Worm (Caenorhabditis elegans) whole organism, young adult: ENCODE results near the gene best-14.

Experiments used
- cebp-2 ChIP-seq: fragments of 200-800 bp; sonication (Bioruptor generic); IDR thresholded peaks from 2 replicates; pipeline ENCODE4 v1.3.6; 2022; ENCODE audit warnings: missing genetic modification characterization, missing compliant biosample characterization
- tbx-9 ChIP-seq: sonication (generic microtip); optimal IDR thresholded peaks from 2 replicates; lab custom pipeline; 2016; ENCODE audit warnings: borderline replicate concordance, missing genetic modification characterization, inconsistent platforms, missing compliant biosample characterization
- unc-130 ChIP-seq: sonication (generic microtip); optimal IDR thresholded peaks from 2 replicates; lab custom pipeline; 2016; ENCODE audit warnings: missing genetic modification reagents, missing genetic modification characterization, missing compliant biosample characterization
- unc-62 ChIP-seq: fragments of 150-350 bp; optimal IDR thresholded peaks from 2 replicates; lab custom pipeline; 2014; ENCODE audit warnings: missing biosample characterization, missing genetic modification reagents, missing genetic modification characterization
- ztf-18 ChIP-seq: sonication (generic microtip); optimal IDR thresholded peaks from 2 replicates; lab custom pipeline; 2016; ENCODE audit warnings: missing genotype, mild to moderate bottlenecking, missing genetic modification characterization, missing compliant biosample characterization

DNA sequence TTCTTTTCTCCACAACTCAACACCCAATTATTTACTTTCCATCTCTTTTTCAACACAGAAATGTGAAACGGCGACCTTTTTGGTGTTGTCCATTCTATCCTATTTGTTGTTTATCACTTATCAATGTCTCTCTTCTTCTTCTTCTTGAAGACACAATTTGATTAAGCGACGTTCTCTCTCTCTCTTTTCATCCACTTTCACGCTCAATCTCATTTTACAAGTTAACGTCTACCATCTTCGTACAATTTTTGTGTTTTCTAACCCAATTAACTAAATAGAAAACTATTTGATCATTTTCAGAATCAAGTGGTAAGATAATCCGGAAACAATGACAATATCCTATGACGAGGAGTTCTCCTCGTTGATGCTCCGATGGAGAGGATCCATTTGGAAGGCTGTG is at the start of gene best-14:
- no peak for TF ChIP-seq unc-62 (GFP tag; lab: Kevin White, UChicago)
- no peak for TF ChIP-seq ztf-18 (tag; lab: Kevin White, UChicago)
- TF ChIP-seq cebp-2 (GFP tag; lab: Robert Waterston, UW), result no peak
- no peak for TF ChIP-seq tbx-9
- TF ChIP-seq unc-130 (GFP tag; lab: Kevin White, UChicago), result no peak
